Worm (Caenorhabditis elegans) whole organism, young adult: Measurements from ENCODE around the gene nuaf-1.

Source experiments
- C06A6.2 ChIP-seq: fragments of 200-800 bp; sonication (Bioruptor generic); conservative IDR thresholded peaks from 2 replicates; pipeline ENCODE4 v1.3.6; 2022; ENCODE audit warnings: missing genetic modification characterization, missing compliant biosample characterization
- C17E4.6 ChIP-seq: fragments of 200-800 bp; sonication (Bioruptor generic); IDR thresholded peaks from 2 replicates; pipeline ENCODE4 v1.3.6; 2022; ENCODE audit warnings: missing genetic modification reagents, missing genetic modification characterization, missing compliant biosample characterization
- F55B11.4 ChIP-seq: sonication (generic microtip); optimal IDR thresholded peaks from 2 replicates; lab custom pipeline; 2016; ENCODE audit warnings: missing compliant biosample characterization, missing genetic modification characterization, borderline replicate concordance; ENCODE audit not compliant: insufficient read depth
- K11D2.4 ChIP-seq: fragments of 200-800 bp; sonication (Bioruptor generic); IDR thresholded peaks from 2 replicates; pipeline ENCODE4 v1.3.6; 2022; ENCODE audit warnings: missing genetic modification reagents, missing genetic modification characterization, missing compliant biosample characterization
- Y95B8A.8 ChIP-seq: fragments of 200-800 bp; sonication (Bioruptor generic); IDR thresholded peaks from 2 replicates; pipeline ENCODE4 v1.3.6; 2022; ENCODE audit warnings: missing genetic modification reagents, missing genetic modification characterization, missing compliant biosample characterization
- ama-1 ChIP-seq, 3 experiments: fragments of 150-350 bp in 1 of 3; sonication (generic microtip) in 2 of 3; optimal IDR thresholded peaks; 2 replicates each; lab custom pipeline; 2014 to 2018; ENCODE audit warnings: missing biosample characterization in 2 of 3, missing genetic modification characterization in 2 of 3, missing genetic modification reagents in 2 of 3
- aptf-3 ChIP-seq: fragments of 200-800 bp; sonication (Bioruptor generic); IDR thresholded peaks from 2 replicates; pipeline ENCODE4 v1.3.6; 2022; ENCODE audit warnings: missing genetic modification characterization, missing compliant biosample characterization
- attf-3 ChIP-seq: fragments of 200-800 bp; sonication (Bioruptor generic); conservative IDR thresholded peaks from 2 replicates; pipeline ENCODE4 v1.3.6; 2022; ENCODE audit warnings: missing genetic modification reagents, missing genetic modification characterization, missing compliant biosample characterization
- bed-2 ChIP-seq: fragments of 200-800 bp; sonication (Bioruptor generic); IDR thresholded peaks from 2 replicates; pipeline ENCODE4 v1.3.6; 2022; ENCODE audit warnings: missing genetic modification reagents, missing genetic modification characterization, missing compliant biosample characterization
- ceh-58 ChIP-seq: fragments of 200-800 bp; sonication (Bioruptor generic); IDR thresholded peaks from 2 replicates; pipeline ENCODE4 v1.3.6; 2022; ENCODE audit warnings: missing genetic modification characterization, missing compliant biosample characterization
- ceh-79 ChIP-seq: sonication (generic microtip); optimal IDR thresholded peaks from 2 replicates; lab custom pipeline; 2017; ENCODE audit warnings: mild to moderate bottlenecking, missing genetic modification characterization, missing compliant biosample characterization
- dox-1 ChIP-seq: fragments of 200-800 bp; sonication (Bioruptor generic); IDR thresholded peaks from 2 replicates; pipeline ENCODE4 v1.3.6; 2022; ENCODE audit warnings: missing genetic modification reagents, missing genetic modification characterization, missing compliant biosample characterization
- egl-44 ChIP-seq: fragments of 200-800 bp; sonication (Bioruptor generic); IDR thresholded peaks from 2 replicates; pipeline ENCODE4 v1.3.6; 2022; ENCODE audit warnings: missing genetic modification reagents, missing genetic modification characterization, missing compliant biosample characterization
- ekl-4 ChIP-seq: fragments of 200-800 bp; sonication (Bioruptor generic); IDR thresholded peaks from 2 replicates; pipeline ENCODE4 v1.3.6; 2022; ENCODE audit warnings: missing genetic modification reagents, missing genetic modification characterization, missing compliant biosample characterization
- fkh-3 ChIP-seq: sonication (generic microtip); optimal IDR thresholded peaks from 2 replicates; lab custom pipeline; 2016; ENCODE audit warnings: mild to moderate bottlenecking, missing genetic modification characterization, missing compliant biosample characterization
- him-1 ChIP-seq: sonication (generic microtip); optimal IDR thresholded peaks from 2 replicates; lab custom pipeline; 2016; ENCODE audit warnings: missing genotype, missing genetic modification reagents, missing genetic modification characterization, missing compliant biosample characterization
- hlh-12 ChIP-seq: sonication (generic microtip); optimal IDR thresholded peaks from 2 replicates; lab custom pipeline; 2016; ENCODE audit warnings: missing genetic modification characterization, missing compliant biosample characterization
- hlh-26 ChIP-seq: fragments of 200-800 bp; sonication (Bioruptor generic); conservative IDR thresholded peaks from 2 replicates; pipeline ENCODE4 v1.3.6; 2022; ENCODE audit warnings: missing genetic modification reagents, missing genetic modification characterization, missing compliant biosample characterization
- hmg-20 ChIP-seq: fragments of 200-800 bp; sonication (Bioruptor generic); IDR thresholded peaks from 2 replicates; pipeline ENCODE4 v1.3.6; 2022; ENCODE audit warnings: missing genetic modification reagents, missing genetic modification characterization, missing compliant biosample characterization
- hrde-1 ChIP-seq: sonication (generic microtip); optimal IDR thresholded peaks from 2 replicates; lab custom pipeline; 2016; ENCODE audit warnings: missing genetic modification characterization, mild to moderate bottlenecking, missing compliant biosample characterization, moderate library complexity, missing genotype, missing genetic modification reagents, borderline replicate concordance
- hsf-1 ChIP-seq: fragments of 200-800 bp; sonication (Bioruptor generic); IDR thresholded peaks from 2 replicates; pipeline ENCODE4 v1.3.6; 2022; ENCODE audit warnings: missing genetic modification reagents, missing genetic modification characterization, missing compliant biosample characterization
- let-526 ChIP-seq: fragments of 200-800 bp; sonication (Bioruptor generic); IDR thresholded peaks from 2 replicates; pipeline ENCODE4 v1.3.6; 2022; ENCODE audit warnings: missing genetic modification reagents, missing genetic modification characterization, missing compliant biosample characterization
- let-607 ChIP-seq, 2 experiments: fragments of 200-800 bp in 1 of 2; sonication (Bioruptor generic) in 1 of 2; sonication (generic microtip) in 1 of 2; optimal IDR thresholded peaks; 2 replicates each; lab custom pipeline; 2016 to 2018; ENCODE audit warnings: mild to moderate bottlenecking in 2 of 2, missing compliant biosample characterization in 2 of 2, missing genetic modification characterization in 2 of 2, moderate library complexity in 2 of 2, missing genotype in 1 of 2
- lin-35 ChIP-seq, 3 experiments: fragments of 150-350 bp in 2 of 3; sonication (generic microtip) in 1 of 3; optimal IDR thresholded peaks; 2 replicates each; lab custom pipeline; 2014 to 2018; ENCODE audit warnings: missing biosample characterization in 3 of 3, missing genetic modification characterization in 3 of 3, missing genetic modification reagents in 3 of 3
- lsl-1 ChIP-seq: fragments of 200-800 bp; sonication (Bioruptor generic); optimal IDR thresholded peaks from 2 replicates; lab custom pipeline; 2018; ENCODE audit warnings: mild to moderate bottlenecking, missing genetic modification characterization, moderate library complexity, missing compliant biosample characterization
- madf-6 ChIP-seq: fragments of 200-800 bp; sonication (Bioruptor generic); IDR thresholded peaks from 2 replicates; pipeline ENCODE4 v1.3.6; 2022; ENCODE audit warnings: missing genetic modification reagents, missing genetic modification characterization, missing compliant biosample characterization
- madf-8 ChIP-seq: fragments of 200-800 bp; sonication (Bioruptor generic); conservative IDR thresholded peaks from 2 replicates; pipeline ENCODE4 v1.3.6; 2022; ENCODE audit warnings: missing genetic modification reagents, missing genetic modification characterization, missing compliant biosample characterization
- mcd-1 ChIP-seq: fragments of 200-800 bp; sonication (Bioruptor generic); IDR thresholded peaks from 2 replicates; pipeline ENCODE4 v1.3.6; 2022; ENCODE audit warnings: missing genetic modification reagents, missing genetic modification characterization, missing compliant biosample characterization
- mes-4 ChIP-seq: sonication (generic microtip); optimal IDR thresholded peaks from 2 replicates; lab custom pipeline; 2016; ENCODE audit warnings: missing genotype, missing genetic modification characterization, missing compliant biosample characterization
- nfya-2 ChIP-seq: fragments of 200-800 bp; sonication (Bioruptor generic); IDR thresholded peaks from 2 replicates; pipeline ENCODE4 v1.3.6; 2022; ENCODE audit warnings: missing genetic modification reagents, missing genetic modification characterization, missing compliant biosample characterization
- nfyb-1 ChIP-seq: fragments of 200-800 bp; sonication (Bioruptor generic); IDR thresholded peaks from 2 replicates; pipeline ENCODE4 v1.3.6; 2022; ENCODE audit warnings: missing genetic modification reagents, missing genetic modification characterization, missing compliant biosample characterization
- nhr-80 ChIP-seq: sonication (generic microtip); optimal IDR thresholded peaks from 2 replicates; lab custom pipeline; 2016; ENCODE audit warnings: missing genetic modification characterization, missing compliant biosample characterization
- rcor-1 ChIP-seq: fragments of 200-800 bp; sonication (Bioruptor generic); IDR thresholded peaks from 2 replicates; pipeline ENCODE4 v1.3.6; 2022; ENCODE audit warnings: missing genetic modification reagents, missing genetic modification characterization, missing compliant biosample characterization
- snpc-1.3 ChIP-seq: sonication (generic microtip); optimal IDR thresholded peaks from 2 replicates; lab custom pipeline; 2017; ENCODE audit warnings: missing genetic modification characterization, mild to moderate bottlenecking, missing compliant biosample characterization, antibody characterized with exemption, moderate library complexity, missing genotype, missing genetic modification reagents; ENCODE audit not compliant: insufficient read depth
- snpc-3.4 ChIP-seq: sonication (generic microtip); optimal IDR thresholded peaks from 2 replicates; lab custom pipeline; 2017; ENCODE audit warnings: missing genetic modification characterization, mild to moderate bottlenecking, missing compliant biosample characterization, antibody characterized with exemption, moderate library complexity, missing genotype, missing genetic modification reagents
- tbp1 ChIP-seq: fragments of 200-800 bp; sonication (Bioruptor generic); optimal IDR thresholded peaks from 2 replicates; lab custom pipeline; 2018; ENCODE audit warnings: mild to moderate bottlenecking, missing genetic modification characterization, missing compliant biosample characterization
- xnd-1 ChIP-seq: sonication (generic microtip); optimal IDR thresholded peaks from 2 replicates; lab custom pipeline; 2016; ENCODE audit warnings: missing genotype, missing genetic modification reagents, missing genetic modification characterization, missing compliant biosample characterization
- zim-3 ChIP-seq: sonication (generic microtip); optimal IDR thresholded peaks from 2 replicates; lab custom pipeline; 2017; ENCODE audit warnings: mild to moderate bottlenecking, missing genetic modification characterization, moderate library complexity, missing compliant biosample characterization
- ztf-22 ChIP-seq: fragments of 200-800 bp; sonication (Bioruptor generic); optimal IDR thresholded peaks from 2 replicates; lab custom pipeline; 2018; ENCODE audit warnings: mild to moderate bottlenecking, missing genetic modification characterization, moderate library complexity, missing compliant biosample characterization
- ztf-26 ChIP-seq: sonication (generic microtip); optimal IDR thresholded peaks from 2 replicates; lab custom pipeline; 2017; ENCODE audit warnings: missing genetic modification characterization, missing compliant biosample characterization

Gene nuaf-1

ce11 chrV:13593083-13593482 lies 24.7 kb upstream of the nuaf-1 start, which contains the start of gene F53F4.4:
F53F4.4 (plus strand) TSS chrV:13593383.
- TF ChIP-seq mes-4 = no peak
- TF ChIP-seq ama-1 (optimal IDR thresholded peaks at IDR 0.05; lab: Kevin White, UChicago) = no peak
- no peak for TF ChIP-seq ama-1 (GFP tag; optimal IDR thresholded peaks at IDR 0.05; lab: Kevin White, UChicago)
- 0 out of 2 replicates have a peak, but pooled peaks have one; percentile 18 for TF ChIP-seq Y95B8A.8 (GFP tag; lab: Robert Waterston, UW)
- TF ChIP-seq madf-6 (GFP tag; lab: Robert Waterston, UW) = peak; percentile 47; the same call in 1 of the 2 replicates
- no peak for TF ChIP-seq hmg-20 (GFP tag; lab: Robert Waterston, UW)
- no peak for TF ChIP-seq let-607 (tag; optimal IDR thresholded peaks at IDR 0.05; lab: Kevin White, UChicago)
- TF ChIP-seq ceh-79 = no peak
- TF ChIP-seq tbp1 (GFP tag; lab: Kevin White, UChicago) = no peak
- no peak for TF ChIP-seq ztf-22 (GFP tag; lab: Kevin White, UChicago)
- no peak for TF ChIP-seq hrde-1 (tag; lab: Kevin White, UChicago)

DNA sequence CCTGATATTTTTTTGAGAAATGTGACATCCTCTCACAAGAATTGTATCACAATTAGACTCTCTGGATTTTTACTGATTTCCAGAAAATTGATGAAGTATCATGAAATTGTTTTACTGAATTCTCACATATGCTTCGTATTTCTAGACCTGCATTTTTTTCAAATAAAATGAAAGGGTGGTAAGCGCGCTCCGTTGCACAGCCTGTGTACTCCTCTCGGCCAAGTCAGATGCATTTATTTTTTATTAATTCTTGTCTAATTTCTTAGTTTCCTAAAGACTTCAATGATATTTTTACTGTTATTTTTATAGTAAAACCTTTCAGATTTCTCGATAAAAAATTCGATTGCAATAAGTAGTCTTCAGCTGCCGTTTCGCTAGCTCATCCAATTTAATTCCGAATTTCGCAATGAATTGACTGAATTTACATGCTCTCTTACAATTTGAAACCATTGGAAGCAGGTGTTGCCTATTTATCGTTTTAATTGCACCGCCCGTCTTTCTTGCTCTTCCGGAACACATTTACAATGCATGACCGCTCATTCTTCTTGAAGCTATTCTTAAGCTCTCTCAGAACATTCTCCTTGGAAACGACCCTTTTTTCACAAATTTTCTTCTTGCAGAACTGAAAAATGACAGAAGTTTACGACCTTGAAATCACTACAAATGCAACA lies 23.2 kb upstream of the nuaf-1 start, which contains the start of gene tbcb-1:
Gene tbcb-1, plus strand, starts transcription at position 621 of the 671 bp plus-strand sequence.
- peak; percentile 32 for TF ChIP-seq lsl-1 (GFP tag; lab: Kevin White, UChicago)
- peak; percentile 90 for TF ChIP-seq madf-8
- TF ChIP-seq ztf-22 (GFP tag; lab: Kevin White, UChicago) = no peak
- no peak for TF ChIP-seq C06A6.2 (GFP tag; lab: Robert Waterston, UW)
- TF ChIP-seq mes-4 = no peak
- TF ChIP-seq fkh-3 (tag; lab: Kevin White, UChicago) = no peak
- peak; percentile 36 for TF ChIP-seq him-1 (tag; lab: Kevin White, UChicago)
- no peak for TF ChIP-seq ceh-58
- no peak for TF ChIP-seq nfya-2
- peak; percentile 92 for TF ChIP-seq mcd-1
- peak; percentile 0 for TF ChIP-seq snpc-3.4 (tag; lab: Kevin White, UChicago)
- TF ChIP-seq let-526 (GFP tag; lab: Robert Waterston, UW) = no peak
- no peak for TF ChIP-seq hsf-1 (GFP tag; lab: Robert Waterston, UW)
- TF ChIP-seq lin-35 (GFP tag; optimal IDR thresholded peaks at IDR 0.05; lab: Kevin White, UChicago) = no peak
- no peak for TF ChIP-seq nhr-80
- peak; percentile 79 for TF ChIP-seq xnd-1 (tag; lab: Kevin White, UChicago)
- TF ChIP-seq madf-6 (GFP tag; lab: Robert Waterston, UW) = peak; percentile 92
- 0 out of 2 replicates have a peak, but pooled peaks have one; percentile 19 for TF ChIP-seq attf-3 (GFP tag; lab: Robert Waterston, UW)
- TF ChIP-seq zim-3 = no peak
- TF ChIP-seq ztf-26 (tag; lab: Kevin White, UChicago) = no peak
- no peak for TF ChIP-seq bed-2 (GFP tag; lab: Robert Waterston, UW)

DNA sequence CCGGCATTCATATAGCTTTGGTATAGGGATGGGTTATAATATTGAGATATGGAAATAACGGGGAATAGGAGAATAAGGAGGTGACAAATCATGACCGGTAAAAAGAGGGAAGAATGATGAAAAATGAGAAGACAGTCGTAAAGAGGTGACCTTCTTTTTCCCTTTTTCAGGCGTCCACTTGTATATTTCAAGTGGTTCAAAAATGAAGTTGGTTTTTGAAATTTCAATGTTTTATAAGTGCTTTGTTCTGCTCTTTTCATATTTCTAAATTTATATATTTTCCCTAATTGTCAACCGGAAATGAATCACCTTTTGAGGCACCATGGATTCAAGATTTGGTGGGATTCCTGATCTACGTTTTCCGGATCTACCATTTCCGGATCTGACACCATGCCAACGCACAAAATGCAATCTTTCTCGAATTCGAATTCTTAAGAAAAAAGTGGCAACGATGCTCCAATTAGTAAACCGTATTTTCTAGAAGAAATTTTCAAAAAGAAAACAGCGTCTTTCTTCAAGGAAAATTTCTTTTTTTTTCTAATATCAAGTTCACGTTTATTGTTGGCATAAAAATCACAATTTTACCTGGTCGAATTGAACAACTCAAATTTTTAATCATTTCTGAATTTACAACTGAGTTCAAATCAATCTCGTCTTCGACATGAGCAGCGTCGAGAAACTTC lies 21.2 kb upstream of the nuaf-1 start, which contains the start of the genes F53F4.2 and F53F4.18:
Gene F53F4.2, minus strand, starts transcription at position 101 of the 683 bp plus-strand sequence.
Gene F53F4.18, plus strand, starts transcription at position 633 of the 683 bp plus-strand sequence.
- TF ChIP-seq hlh-12 (tag; lab: Kevin White, UChicago) (no peak), hlh-26 (GFP tag; lab: Robert Waterston, UW) (no peak), snpc-1.3 (tag; lab: Kevin White, UChicago) (no peak), hmg-20 (GFP tag; lab: Robert Waterston, UW) (no peak), egl-44 (GFP tag; lab: Robert Waterston, UW) (no peak), madf-6 (GFP tag; lab: Robert Waterston, UW) (no peak), dox-1 (no peak), K11D2.4 (GFP tag; lab: Robert Waterston, UW) (no peak), ekl-4 (GFP tag; lab: Robert Waterston, UW) (no peak), F55B11.4 (tag; lab: Kevin White, UChicago) (no peak), rcor-1 (GFP tag; lab: Robert Waterston, UW) (no peak), aptf-3 (GFP tag; lab: Robert Waterston, UW) (no peak), nfyb-1 (GFP tag; lab: Robert Waterston, UW) (no peak), C17E4.6 (no peak)
